Worm (Caenorhabditis elegans) whole organism, young adult: ENCODE measurements around the gene Y38C1AA.1.

Source experiments
- dpl-1 ChIP-seq: fragments of 150-350 bp; optimal IDR thresholded peaks from 2 replicates; lab custom pipeline; 2014; ENCODE audit warnings: missing biosample characterization, missing genetic modification reagents, missing genetic modification characterization
- pha-4 ChIP-seq: fragments of 150-350 bp; sonication (generic microtip); optimal IDR thresholded peaks from 2 replicates; lab custom pipeline; 2014; ENCODE audit warnings: missing biosample characterization, missing genetic modification reagents, missing genetic modification characterization

ce11 chrIV:159864-160263, 48.1 kb upstream of the Y38C1AA.1 start, which contains the start of gene Y38C1AA.19:
- TF ChIP-seq dpl-1 (no peak), pha-4 (no peak)
